Fruit fly (Drosophila melanogaster): Measurements from ENCODE around the gene CG6661.

CG6661 gene

DNA sequence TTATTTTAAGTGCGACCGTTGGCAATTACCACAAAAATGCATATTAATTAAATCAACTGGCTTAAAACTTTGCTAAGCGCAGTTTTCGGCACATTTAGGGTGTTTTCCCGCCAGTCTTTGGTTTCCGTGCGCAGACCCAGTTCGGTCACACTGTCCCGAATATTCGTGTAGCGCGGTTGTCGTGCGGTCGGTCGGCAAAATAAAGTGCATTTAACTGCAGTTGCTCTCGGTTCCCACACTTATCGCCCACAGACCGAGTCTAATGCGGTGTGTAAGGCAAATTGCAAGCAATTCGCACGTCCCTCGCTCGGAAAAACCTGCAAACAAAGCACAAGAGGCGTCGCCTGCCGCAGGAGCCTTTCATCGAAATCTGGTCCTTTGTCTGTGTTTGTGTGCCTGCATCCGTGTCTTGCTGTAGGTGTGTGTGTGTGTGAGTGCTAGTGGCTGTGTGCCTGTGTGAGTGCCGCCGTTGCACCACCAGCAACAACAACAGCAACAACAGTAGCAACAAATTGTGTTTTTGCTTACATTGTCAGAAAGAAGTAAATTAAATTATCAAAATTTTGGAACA, 18.6 kb downstream of the CG6661 start, which contains the start of the genes CG13484 and Frl (continued):
- TF ChIP-seq CG16813 (GFP tag; IDR thresholded peaks at IDR 0.05; ENCODE audit: partially characterized antibody) (peak; percentile 46; the same call in 1 of the 3 replicates), Myb (GFP tag; optimal IDR thresholded peaks at IDR 0.05) (peak; percentile 52), run (tag; optimal IDR thresholded peaks at IDR 0.05) (peak; percentile 1), CG7839 (tag; optimal IDR thresholded peaks at IDR 0.05) (no peak), CG13624 (GFP tag; optimal IDR thresholded peaks at IDR 0.05) (no peak), pita (GFP tag; optimal IDR thresholded peaks at IDR 0.05) (peak; percentile 77), fd3F (GFP tag; optimal IDR thresholded peaks at IDR 0.05) (no peak), Nf-YC (tag; optimal IDR thresholded peaks at IDR 0.05) (peak; percentile 70), Awh (GFP tag; IDR thresholded peaks at IDR 0.05) (no peak), Mrtf (GFP tag; IDR thresholded peaks at IDR 0.05) (no peak), CG6689 (GFP tag; IDR thresholded peaks at IDR 0.05) (no peak), ftz-f1 (GFP tag; optimal IDR thresholded peaks at IDR 0.05) (peak; percentile 57), psq (GFP tag; optimal IDR thresholded peaks at IDR 0.05) (no peak), CG4820 (GFP tag; optimal IDR thresholded peaks at IDR 0.05) (no peak), zfh2 (GFP tag; optimal IDR thresholded peaks at IDR 0.05) (peak; percentile 29), CG2875 (GFP tag; optimal IDR thresholded peaks at IDR 0.05) (no peak), dysf (GFP tag; IDR thresholded peaks at IDR 0.05) (peak; percentile 27; the same call in 1 of the 3 replicates), CG1603 (tag; optimal IDR thresholded peaks at IDR 0.05) (peak; percentile 90), CG7786 (GFP tag; optimal IDR thresholded peaks at IDR 0.05) (no peak), CG16779 (GFP tag; IDR thresholded peaks at IDR 0.05) (0 out of 2 replicates have a peak, but pooled peaks have one; percentile 15), CG11504 (tag; optimal IDR thresholded peaks at IDR 0.05) (peak; percentile 60), CG10274 (GFP tag; optimal IDR thresholded peaks at IDR 0.05) (no peak), CG3995 (GFP tag; optimal IDR thresholded peaks at IDR 0.05) (peak; percentile 78), bsh (GFP tag; optimal IDR thresholded peaks at IDR 0.05) (peak; percentile 15 to 19), wdn (GFP tag; IDR thresholded peaks at IDR 0.05) (peak; percentile 11; the same call in 1 of the 2 replicates), CG1233 (GFP tag; optimal IDR thresholded peaks at IDR 0.05) (no peak), CG7372 (GFP tag; IDR thresholded peaks at IDR 0.05) (no peak), B-H1 (GFP tag; IDR thresholded peaks at IDR 0.05) (no peak), CG2889 (GFP tag; IDR thresholded peaks at IDR 0.05) (no peak), inv (GFP tag; IDR thresholded peaks at IDR 0.05; ENCODE audit: partially characterized antibody) (peak; percentile 40; the same call in 1 of the 2 replicates), amos (GFP tag; IDR thresholded peaks at IDR 0.05; ENCODE audit: partially characterized antibody) (peak; percentile 58; the same call in 1 of the 2 replicates), Ets65A (GFP tag) (peak; percentile 85), toy (GFP tag; IDR thresholded peaks at IDR 0.05) (no peak), nom (GFP tag; optimal IDR thresholded peaks at IDR 0.05) (peak; percentile 74), CG13894 (tag; optimal IDR thresholded peaks at IDR 0.05) (peak; percentile 71), CG33557 (GFP tag; optimal IDR thresholded peaks at IDR 0.05) (peak; percentile 40), org-1 (GFP tag; optimal IDR thresholded peaks at IDR 0.05) (no peak), Poxn (GFP tag; IDR thresholded peaks at IDR 0.05) (no peak), CG7963 (GFP tag; IDR thresholded peaks at IDR 0.05; ENCODE audit: partially characterized antibody) (no peak), CG31365 (tag; optimal IDR thresholded peaks at IDR 0.05) (no peak), CG6791 (GFP tag; IDR thresholded peaks at IDR 0.05; ENCODE audit: partially characterized antibody) (peak; percentile 55; the same call in 2 of the 3 replicates), Doc2 (GFP tag; IDR thresholded peaks at IDR 0.05) (no peak), CG10543 (GFP tag; optimal IDR thresholded peaks at IDR 0.05) (peak; percentile 59), Elba2 (GFP tag; optimal IDR thresholded peaks at IDR 0.05) (no peak), CG6683 (GFP tag; optimal IDR thresholded peaks at IDR 0.05) (peak; percentile 0), D (optimal IDR thresholded peaks at IDR 0.05) (peak; percentile 98), D (GFP tag; optimal IDR thresholded peaks at IDR 0.05) (no peak), grau (tag; optimal IDR thresholded peaks at IDR 0.05) (peak; percentile 21), CG10366 (GFP tag; IDR thresholded peaks at IDR 0.05) (no peak), gce (GFP tag; IDR thresholded peaks at IDR 0.05) (no peak)
